Worm (Caenorhabditis elegans) whole organism, late embryonic: ENCODE measurements around the gene sax-3.

Source experiments
- F13H6.1 ChIP-seq: sonication (generic microtip); optimal IDR thresholded peaks from 2 replicates; lab custom pipeline; 2016; ENCODE audit warnings: missing genetic modification characterization, missing compliant biosample characterization
- ahr-1 ChIP-seq: sonication (generic microtip); optimal IDR thresholded peaks from 2 replicates; lab custom pipeline; 2016; ENCODE audit warnings: missing genetic modification characterization, missing compliant biosample characterization
- ama-1 ChIP-seq: fragments of 150-350 bp; optimal IDR thresholded peaks from 2 replicates; lab custom pipeline; 2014
- ceh-14 ChIP-seq: sonication (generic microtip); optimal IDR thresholded peaks from 2 replicates; lab custom pipeline; 2016; ENCODE audit warnings: missing genotype, missing genetic modification characterization, missing compliant biosample characterization
- ceh-18 ChIP-seq: sonication (generic microtip); optimal IDR thresholded peaks from 2 replicates; lab custom pipeline; 2016; ENCODE audit warnings: missing genetic modification characterization, missing compliant biosample characterization
- ceh-2 ChIP-seq: sonication (generic microtip); optimal IDR thresholded peaks from 2 replicates; lab custom pipeline; 2016; ENCODE audit warnings: missing genotype, missing genetic modification characterization, missing compliant biosample characterization
- ceh-22 ChIP-seq: sonication (generic microtip); optimal IDR thresholded peaks from 2 replicates; lab custom pipeline; 2017; ENCODE audit warnings: missing biosample characterization, missing genetic modification characterization
- ceh-24 ChIP-seq: sonication (generic microtip); optimal IDR thresholded peaks from 2 replicates; lab custom pipeline; 2016; ENCODE audit warnings: mild to moderate bottlenecking, missing genetic modification characterization, missing compliant biosample characterization
- ceh-31 ChIP-seq: sonication (generic microtip); optimal IDR thresholded peaks from 2 replicates; lab custom pipeline; 2016; ENCODE audit warnings: missing genetic modification characterization, missing compliant biosample characterization
- ceh-45 ChIP-seq: fragments of 200-800 bp; sonication (Bioruptor generic); IDR thresholded peaks from 2 replicates; pipeline ENCODE4 v1.3.6; 2022; ENCODE audit warnings: missing genetic modification reagents, missing genetic modification characterization, missing compliant biosample characterization
- ceh-48 ChIP-seq: sonication (generic microtip); optimal IDR thresholded peaks from 2 replicates; lab custom pipeline; 2016; ENCODE audit warnings: missing genetic modification characterization, inconsistent platforms, missing compliant biosample characterization
- ceh-6 ChIP-seq: fragments of 200-800 bp; sonication (Bioruptor generic); optimal IDR thresholded peaks from 2 replicates; lab custom pipeline; 2018; ENCODE audit warnings: mild to moderate bottlenecking, missing genetic modification characterization, missing compliant biosample characterization
- ceh-9 ChIP-seq: sonication (generic microtip); optimal IDR thresholded peaks from 2 replicates; lab custom pipeline; 2016; ENCODE audit warnings: mild to moderate bottlenecking, missing genetic modification characterization, inconsistent platforms, missing compliant biosample characterization
- dve-1 ChIP-seq: sonication (generic microtip); optimal IDR thresholded peaks from 2 replicates; lab custom pipeline; 2017; ENCODE audit warnings: antibody characterized with exemption, mild to moderate bottlenecking, missing genetic modification characterization, missing compliant biosample characterization
- elt-4 ChIP-seq: sonication (generic microtip); optimal IDR thresholded peaks from 2 replicates; lab custom pipeline; 2016; ENCODE audit warnings: missing genetic modification characterization, missing compliant biosample characterization
- ets-4 ChIP-seq: sonication (generic microtip); optimal IDR thresholded peaks from 2 replicates; lab custom pipeline; 2016; ENCODE audit warnings: missing genetic modification characterization, missing compliant biosample characterization
- fax-1 ChIP-seq: sonication (generic microtip); optimal IDR thresholded peaks from 2 replicates; lab custom pipeline; 2016; ENCODE audit warnings: missing genotype, missing genetic modification characterization, missing compliant biosample characterization
- fkh-6 ChIP-seq: sonication (generic microtip); optimal IDR thresholded peaks from 2 replicates; lab custom pipeline; 2016; ENCODE audit warnings: missing genetic modification characterization, missing compliant biosample characterization
- hlh-13 ChIP-seq: fragments of 200-800 bp; sonication (Bioruptor generic); optimal IDR thresholded peaks from 2 replicates; lab custom pipeline; 2018; ENCODE audit warnings: mild to moderate bottlenecking, missing genetic modification characterization, missing compliant biosample characterization
- hlh-30 ChIP-seq: sonication (generic microtip); optimal IDR thresholded peaks from 2 replicates; lab custom pipeline; 2017; ENCODE audit warnings: antibody characterized with exemption, missing genetic modification characterization, missing compliant biosample characterization; ENCODE audit not compliant: insufficient read depth
- hlh-6 ChIP-seq: sonication (generic microtip); optimal IDR thresholded peaks from 2 replicates; lab custom pipeline; 2016; ENCODE audit warnings: missing genotype, missing genetic modification characterization, missing compliant biosample characterization
- lin-11 ChIP-seq: fragments of 200-800 bp; sonication (Bioruptor generic); optimal IDR thresholded peaks from 2 replicates; lab custom pipeline; 2018; ENCODE audit warnings: mild to moderate bottlenecking, missing genetic modification characterization, missing compliant biosample characterization
- madf-2 ChIP-seq: sonication (generic microtip); optimal IDR thresholded peaks from 2 replicates; lab custom pipeline; 2017; ENCODE audit warnings: missing genetic modification characterization, missing compliant biosample characterization
- mec-3 ChIP-seq: sonication (generic microtip); optimal IDR thresholded peaks from 2 replicates; lab custom pipeline; 2016; ENCODE audit warnings: borderline replicate concordance, missing genetic modification characterization, missing compliant biosample characterization
- nfya-1 ChIP-seq: sonication (generic microtip); optimal IDR thresholded peaks from 2 replicates; lab custom pipeline; 2017; ENCODE audit warnings: missing genetic modification characterization, mild to moderate bottlenecking, missing compliant biosample characterization, antibody characterized with exemption, moderate library complexity
- nhr-232 ChIP-seq: sonication (generic microtip); optimal IDR thresholded peaks from 2 replicates; lab custom pipeline; 2016; ENCODE audit warnings: missing genetic modification characterization, missing compliant biosample characterization
- odd-2 ChIP-seq: sonication (generic microtip); optimal IDR thresholded peaks from 2 replicates; lab custom pipeline; 2017; ENCODE audit warnings: antibody characterized with exemption, mild to moderate bottlenecking, missing genetic modification characterization, missing compliant biosample characterization
- pat-9 ChIP-seq: fragments of 200-800 bp; sonication (Bioruptor generic); optimal IDR thresholded peaks from 2 replicates; lab custom pipeline; 2018; ENCODE audit warnings: mild to moderate bottlenecking, missing genetic modification characterization, moderate library complexity, missing compliant biosample characterization
- pax-1 ChIP-seq: fragments of 150-350 bp; optimal IDR thresholded peaks from 2 replicates; lab custom pipeline; 2014; ENCODE audit warnings: missing biosample characterization, missing genetic modification characterization
- pha-4 ChIP-seq: fragments of 150-350 bp; optimal IDR thresholded peaks from 2 replicates; lab custom pipeline; 2018; ENCODE audit warnings: missing biosample characterization, missing genetic modification reagents, missing genetic modification characterization
- pqm-1 ChIP-seq: sonication (generic microtip); optimal IDR thresholded peaks from 2 replicates; lab custom pipeline; 2016; ENCODE audit warnings: missing genetic modification characterization, missing compliant biosample characterization
- ref-2 ChIP-seq: sonication (generic microtip); optimal IDR thresholded peaks from 2 replicates; lab custom pipeline; 2016; ENCODE audit warnings: missing genetic modification characterization, missing compliant biosample characterization
- sdc-2 ChIP-seq: sonication (generic microtip); optimal IDR thresholded peaks from 2 replicates; lab custom pipeline; 2016; ENCODE audit warnings: missing genotype, missing genetic modification characterization, missing compliant biosample characterization
- sox-4 ChIP-seq: sonication (generic microtip); optimal IDR thresholded peaks from 2 replicates; lab custom pipeline; 2017; ENCODE audit warnings: mild to moderate bottlenecking, missing genetic modification characterization, inconsistent platforms, missing compliant biosample characterization
- syd-9 ChIP-seq: sonication (generic microtip); optimal IDR thresholded peaks from 2 replicates; lab custom pipeline; 2016; ENCODE audit warnings: mild to moderate bottlenecking, missing genetic modification characterization, moderate library complexity, missing compliant biosample characterization
- tbx-7 ChIP-seq: sonication (generic microtip); optimal IDR thresholded peaks from 2 replicates; lab custom pipeline; 2016; ENCODE audit warnings: missing genotype, missing genetic modification characterization, missing compliant biosample characterization
- unc-42 ChIP-seq: sonication (generic microtip); optimal IDR thresholded peaks from 2 replicates; lab custom pipeline; 2016; ENCODE audit warnings: missing genotype, missing genetic modification characterization, missing compliant biosample characterization
- unc-86 ChIP-seq: sonication (generic microtip); optimal IDR thresholded peaks from 2 replicates; lab custom pipeline; 2016; ENCODE audit warnings: missing genetic modification characterization, missing compliant biosample characterization

Gene sax-3

ce11 chrX:3430020-3430419 lies 35.7 kb downstream of the sax-3 start, which contains the start of gene ZK813.4:
Gene ZK813.4 (minus strand): TSS chrX:3430120.
- no peak for TF ChIP-seq dve-1 (tag; lab: Kevin White, UChicago)
- TF ChIP-seq ceh-9 (tag; lab: Kevin White, UChicago): no peak
- TF ChIP-seq madf-2 (tag; lab: Kevin White, UChicago): no peak
- TF ChIP-seq ceh-48 (tag; lab: Kevin White, UChicago): no peak
- no peak for TF ChIP-seq mec-3
- TF ChIP-seq nhr-232 (tag; lab: Kevin White, UChicago): no peak
- no peak for TF ChIP-seq ama-1 (lab: Kevin White, UChicago)
- no peak for TF ChIP-seq hlh-6 (tag; lab: Kevin White, UChicago)
- TF ChIP-seq ceh-22 (tag; lab: Kevin White, UChicago): no peak
- TF ChIP-seq ceh-18 (tag; lab: Kevin White, UChicago): no peak
- TF ChIP-seq lin-11 (tag; lab: Kevin White, UChicago): no peak
- TF ChIP-seq ets-4 (tag; lab: Kevin White, UChicago): no peak

DNA sequence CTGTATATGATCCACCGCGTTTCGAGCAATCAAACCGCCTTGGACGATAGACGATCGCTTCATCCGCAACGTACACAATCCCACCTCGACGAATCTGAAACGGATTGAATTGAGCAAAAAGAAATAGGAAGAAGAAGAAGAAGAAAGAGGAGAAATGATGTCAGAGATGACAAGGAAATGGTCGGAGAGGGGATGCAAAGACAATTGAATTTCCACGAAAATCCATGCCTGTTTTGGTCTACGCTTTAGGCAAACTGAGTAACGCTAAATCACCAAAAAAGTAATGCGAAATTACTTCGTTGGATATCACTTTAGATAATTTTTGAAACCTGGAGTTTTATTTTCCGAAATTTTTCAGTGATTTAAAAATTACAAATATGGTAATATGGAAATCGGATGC lies 36.6 kb downstream of the sax-3 start:
- no peak for TF ChIP-seq ceh-45 (GFP tag; lab: Robert Waterston, UW)
- peak; percentile 79 for TF ChIP-seq unc-42 (tag; lab: Kevin White, UChicago)

DNA sequence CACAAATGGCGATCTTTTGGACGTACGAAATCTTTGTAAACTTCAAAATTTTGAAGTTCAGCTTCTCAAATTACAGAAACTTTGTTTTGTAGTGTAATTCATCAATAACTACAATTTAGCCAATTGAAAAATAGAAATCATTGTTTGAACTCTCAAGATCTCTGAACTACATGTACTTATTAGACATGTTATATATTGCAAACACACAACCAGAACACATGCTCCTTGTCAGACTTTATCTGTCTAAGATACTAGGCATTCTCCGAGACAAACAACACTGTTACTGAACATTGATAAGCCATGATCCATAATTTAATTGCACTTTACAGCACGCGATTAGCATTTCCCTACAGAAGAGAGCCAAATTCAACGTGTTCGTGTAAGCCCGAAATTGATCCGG lies 41.2 kb downstream of the sax-3 start, which contains the start of gene ZK813.6:
ZK813.6 (plus strand) TSS at position 301 of the 400 bp plus-strand sequence.
- TF ChIP-seq fax-1 (tag; lab: Kevin White, UChicago) (no peak), sdc-2 (tag; lab: Kevin White, UChicago) (no peak), F13H6.1 (tag; lab: Kevin White, UChicago) (no peak)

ce11 chrX:3419084-3419483 lies 46.6 kb downstream of the sax-3 start, which contains the start of gene C04F6.7:
Gene C04F6.7 (minus strand): TSS chrX:3419184.
- TF ChIP-seq hlh-13 (GFP tag; lab: Kevin White, UChicago): no peak
- TF ChIP-seq ceh-22 (tag; lab: Kevin White, UChicago): no peak
- no peak for TF ChIP-seq pax-1 (tag; lab: Kevin White, UChicago)
- no peak for TF ChIP-seq hlh-6 (tag; lab: Kevin White, UChicago)
- TF ChIP-seq ref-2 (tag; lab: Kevin White, UChicago): no peak
- TF ChIP-seq tbx-7: no peak
- TF ChIP-seq syd-9: no peak
- no peak for TF ChIP-seq ceh-6
- TF ChIP-seq hlh-30 (tag; lab: Kevin White, UChicago): no peak

DNA sequence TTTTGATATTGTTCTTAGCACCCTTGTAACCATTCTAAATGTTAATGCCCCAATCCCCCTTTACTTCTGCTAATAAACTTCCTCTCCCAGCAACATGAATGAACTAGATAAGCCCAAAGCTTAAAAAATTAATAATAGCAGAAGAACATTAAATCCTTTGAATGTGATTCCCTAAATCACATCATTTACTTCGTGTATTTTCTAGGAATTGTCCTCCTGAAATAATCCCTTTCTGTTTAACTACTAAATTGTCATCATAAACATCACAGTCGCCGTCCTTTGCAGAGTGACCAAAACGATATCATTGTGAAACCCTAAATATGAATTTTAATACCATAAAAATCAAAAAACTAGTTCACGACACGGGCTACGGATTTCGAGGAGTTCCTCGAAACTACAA lies 49.7 kb downstream of the sax-3 start:
- TF ChIP-seq elt-4 (no peak), unc-86 (tag; lab: Kevin White, UChicago) (no peak), ceh-31 (tag; lab: Kevin White, UChicago) (no peak), pat-9 (no peak), mec-3 (no peak), fax-1 (tag; lab: Kevin White, UChicago) (no peak), odd-2 (tag; lab: Kevin White, UChicago) (no peak), unc-42 (tag; lab: Kevin White, UChicago) (no peak)

DNA sequence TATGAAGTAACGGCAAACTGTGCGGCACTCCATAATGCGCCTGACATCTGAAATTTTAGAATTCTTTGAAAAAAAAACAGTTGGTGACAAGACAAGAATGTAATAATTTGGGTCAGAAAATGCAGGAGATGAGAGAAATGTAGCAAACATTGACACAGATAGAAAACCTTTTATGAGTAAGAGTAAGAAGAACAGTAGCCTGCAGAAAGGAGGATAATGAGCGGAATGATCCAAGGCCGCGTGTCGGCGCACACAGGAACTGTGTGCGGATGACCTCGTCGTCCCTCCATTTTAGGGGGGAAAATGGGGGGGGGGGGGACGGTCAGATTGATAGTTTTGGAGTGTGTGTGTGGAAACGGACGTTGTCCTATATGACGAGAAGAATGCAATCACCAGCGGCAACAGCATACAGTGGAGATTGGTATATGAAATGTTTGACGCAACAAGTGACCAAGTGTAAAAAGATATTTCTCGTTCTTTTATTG lies 51.0 kb downstream of the sax-3 start, which contains the start of gene dhs-27:
dhs-27 (minus strand) TSS at position 51 of the 485 bp plus-strand sequence.
- no peak for TF ChIP-seq pqm-1 (tag; lab: Kevin White, UChicago)
- no peak for TF ChIP-seq ceh-18 (tag; lab: Kevin White, UChicago)
- no peak for TF ChIP-seq unc-42 (tag; lab: Kevin White, UChicago)
- TF ChIP-seq pha-4 (tag; lab: Kevin White, UChicago): no peak
- no peak for TF ChIP-seq ceh-14 (tag; lab: Kevin White, UChicago)
- TF ChIP-seq ceh-2 (tag; lab: Kevin White, UChicago): no peak
- no peak for TF ChIP-seq sox-4 (tag; lab: Kevin White, UChicago)
- TF ChIP-seq fkh-6 (tag; lab: Kevin White, UChicago): no peak
- TF ChIP-seq nfya-1 (tag; lab: Kevin White, UChicago): no peak
- no peak for TF ChIP-seq fax-1 (tag; lab: Kevin White, UChicago)
- TF ChIP-seq dve-1 (tag; lab: Kevin White, UChicago): no peak
- TF ChIP-seq ahr-1: no peak
- no peak for TF ChIP-seq sdc-2 (tag; lab: Kevin White, UChicago)
- TF ChIP-seq ceh-24 (tag; lab: Kevin White, UChicago): no peak
